Fruit fly (Drosophila melanogaster) whole organism, adult: ENCODE results near the gene Ugt35A1.

ENCODE experiments used
- CG11617 ChIP-seq: fragments of 200-800 bp; sonication (Bioruptor generic); optimal IDR thresholded peaks from 2 replicates; lab custom pipeline; 2017; ENCODE audit warnings: mild to moderate bottlenecking, missing biosample characterization, missing genetic modification reagents, missing genetic modification characterization
- CG12768 ChIP-seq: fragments of 200-800 bp; sonication (Bioruptor generic); optimal IDR thresholded peaks from 2 replicates; lab custom pipeline; 2017; ENCODE audit warnings: missing biosample characterization, missing genetic modification characterization, mild to moderate bottlenecking, moderate library complexity, missing genetic modification reagents
- CG14711 ChIP-seq: fragments of 200-800 bp; sonication (Bioruptor generic); optimal IDR thresholded peaks from 2 replicates; lab custom pipeline; 2018; ENCODE audit warnings: missing biosample characterization, mild to moderate bottlenecking, missing genetic modification characterization, moderate library complexity
- CG1620 ChIP-seq: fragments of 200-800 bp; sonication (Bioruptor generic); optimal IDR thresholded peaks from 2 replicates; lab custom pipeline; 2016; ENCODE audit warnings: missing biosample characterization, missing genetic modification characterization
- CG33017 ChIP-seq: fragments of 200-800 bp; sonication (Bioruptor generic); optimal IDR thresholded peaks from 2 replicates; lab custom pipeline; 2018; ENCODE audit warnings: missing biosample characterization, mild to moderate bottlenecking, missing genetic modification characterization, moderate library complexity
- CG5204 ChIP-seq: fragments of 200-800 bp; sonication (Bioruptor generic); optimal IDR thresholded peaks from 2 replicates; lab custom pipeline; 2016; ENCODE audit warnings: missing biosample characterization, missing genetic modification characterization
- CG7045 ChIP-seq: fragments of 200-800 bp; sonication (Bioruptor generic); optimal IDR thresholded peaks from 2 replicates; lab custom pipeline; 2017; ENCODE audit warnings: missing biosample characterization, mild to moderate bottlenecking, missing genetic modification characterization
- CG7101 ChIP-seq: fragments of 200-800 bp; sonication (Bioruptor generic); optimal IDR thresholded peaks from 2 replicates; lab custom pipeline; 2018; ENCODE audit warnings: missing biosample characterization, mild to moderate bottlenecking, missing genetic modification characterization, moderate library complexity
- Clk ChIP-seq: fragments of 200-800 bp; sonication (Bioruptor generic); optimal IDR thresholded peaks from 2 replicates; lab custom pipeline; 2017; ENCODE audit warnings: missing biosample characterization, missing genetic modification characterization
- Crg-1 ChIP-seq: fragments of 200-800 bp; sonication (Bioruptor generic); optimal IDR thresholded peaks from 2 replicates; lab custom pipeline; 2016; ENCODE audit warnings: missing biosample characterization, missing genetic modification characterization
- Hr96 ChIP-seq: fragments of 200-800 bp; sonication (Bioruptor generic); optimal IDR thresholded peaks from 2 replicates; lab custom pipeline; 2016; ENCODE audit warnings: missing biosample characterization, missing genetic modification characterization
- Mnt ChIP-seq: fragments of 200-800 bp; sonication (Bioruptor generic); optimal IDR thresholded peaks from 2 replicates; lab custom pipeline; 2016; ENCODE audit warnings: missing biosample characterization, mild to moderate bottlenecking, missing genetic modification characterization
- bab1 ChIP-seq: fragments of 200-800 bp; sonication (Bioruptor generic); optimal IDR thresholded peaks from 3 replicates; lab custom pipeline; 2019; ENCODE audit warnings: missing biosample characterization, mild to moderate bottlenecking, missing genetic modification characterization, moderate library complexity
- cic ChIP-seq: fragments of 200-800 bp; sonication (Bioruptor generic); optimal IDR thresholded peaks from 2 replicates; lab custom pipeline; 2017; ENCODE audit warnings: missing biosample characterization, mild to moderate bottlenecking, missing genetic modification characterization, moderate library complexity
- cnc ChIP-seq, 2 experiments: fragments of >200 bp; optimal IDR thresholded peaks; 2 replicates each; lab custom pipeline; 2017
- kay ChIP-seq: fragments of 200-800 bp; sonication (Bioruptor generic); peaks from one replicate; lab custom pipeline; 2016; ENCODE audit warnings: missing biosample characterization, missing genetic modification characterization, borderline replicate concordance
- ovo ChIP-seq: fragments of 200-800 bp; sonication (Bioruptor generic); optimal IDR thresholded peaks from 2 replicates; lab custom pipeline; 2016; ENCODE audit warnings: missing biosample characterization, missing genetic modification characterization
- pad ChIP-seq: fragments of 200-800 bp; sonication (Bioruptor generic); optimal IDR thresholded peaks from 3 replicates; lab custom pipeline; 2017; ENCODE audit warnings: missing biosample characterization, missing genetic modification characterization, mild to moderate bottlenecking, moderate library complexity, missing genetic modification reagents
- tj ChIP-seq: fragments of 200-800 bp; sonication (Bioruptor generic); optimal IDR thresholded peaks from 3 replicates; lab custom pipeline; 2017; ENCODE audit warnings: missing biosample characterization, mild to moderate bottlenecking, missing genetic modification characterization, moderate library complexity
- toe ChIP-seq: fragments of 200-800 bp; sonication (Bioruptor generic); optimal IDR thresholded peaks from 2 replicates; lab custom pipeline; 2016; ENCODE audit warnings: missing biosample characterization, missing genetic modification characterization

The Ugt35A1 gene

dm6 chr3R:11211291-11212061 lies 39.0 kb upstream of the Ugt35A1 start:
- peak; percentile 55 for TF ChIP-seq bab1 (GFP tag; lab: Kevin White, UChicago)
- peak; percentile 49 for TF ChIP-seq CG33017 (tag; lab: Kevin White, UChicago)
- TF ChIP-seq Clk (GFP tag; lab: Kevin White, UChicago) = no peak
- no peak for TF ChIP-seq CG5204 (GFP tag; lab: Kevin White, UChicago)
- TF ChIP-seq CG7101 = peak; percentile 68
- no peak for TF ChIP-seq cnc (optimal IDR thresholded peaks at IDR 0.05; lab: Kevin White, UChicago)
- no peak for TF ChIP-seq kay (GFP tag; lab: Kevin White, UChicago)
- peak; percentile 62 for TF ChIP-seq CG14711 (tag; lab: Kevin White, UChicago)
- peak; percentile 87 for TF ChIP-seq ovo
- peak; percentile 44 for TF ChIP-seq CG7045 (GFP tag; lab: Kevin White, UChicago)
- peak; percentile 67 for TF ChIP-seq Hr96 (GFP tag; lab: Kevin White, UChicago)
- peak; percentile 58 for TF ChIP-seq pad (GFP tag; lab: Kevin White, UChicago)
- TF ChIP-seq Crg-1 (GFP tag; lab: Kevin White, UChicago) = peak; percentile 40
- peak; percentile 95 for TF ChIP-seq Mnt (GFP tag; lab: Kevin White, UChicago)
- peak; percentile 72 for TF ChIP-seq toe (GFP tag; lab: Kevin White, UChicago)
- TF ChIP-seq tj (GFP tag; lab: Kevin White, UChicago) = peak; percentile 75
- TF ChIP-seq cic (GFP tag; lab: Kevin White, UChicago) = peak; percentile 61
- peak; percentile 68 for TF ChIP-seq CG12768 (GFP tag; lab: Kevin White, UChicago)
- peak; percentile 69 for TF ChIP-seq CG11617 (GFP tag; lab: Kevin White, UChicago)
- peak; percentile 61 for TF ChIP-seq CG1620 (GFP tag; lab: Kevin White, UChicago)

- peak; percentile 92 for TF ChIP-seq Mnt (GFP tag; lab: Kevin White, UChicago)
- peak; percentile 42 for TF ChIP-seq pad (GFP tag; lab: Kevin White, UChicago)
- TF ChIP-seq cic (GFP tag; lab: Kevin White, UChicago) = peak; percentile 69
- peak; percentile 90 for TF ChIP-seq CG11617 (GFP tag; lab: Kevin White, UChicago)
- TF ChIP-seq toe (GFP tag; lab: Kevin White, UChicago) = peak; percentile 77
- TF ChIP-seq CG7045 (GFP tag; lab: Kevin White, UChicago) = peak; percentile 48
- no peak for TF ChIP-seq cnc (optimal IDR thresholded peaks at IDR 0.05; lab: Kevin White, UChicago)
- TF ChIP-seq CG33017 (tag; lab: Kevin White, UChicago) = peak; percentile 37
- TF ChIP-seq CG1620 (GFP tag; lab: Kevin White, UChicago) = peak; percentile 51
- TF ChIP-seq Hr96 (GFP tag; lab: Kevin White, UChicago) = peak; percentile 77
- TF ChIP-seq kay (GFP tag; lab: Kevin White, UChicago) = no peak
- TF ChIP-seq CG12768 (GFP tag; lab: Kevin White, UChicago) = peak; percentile 44
- peak; percentile 48 for TF ChIP-seq bab1 (GFP tag; lab: Kevin White, UChicago)
- no peak for TF ChIP-seq CG5204 (GFP tag; lab: Kevin White, UChicago)
- peak; percentile 36 for TF ChIP-seq CG14711 (tag; lab: Kevin White, UChicago)
- TF ChIP-seq CG7101 = peak; percentile 68
- peak; percentile 32 for TF ChIP-seq tj (GFP tag; lab: Kevin White, UChicago)
- no peak for TF ChIP-seq Clk (GFP tag; lab: Kevin White, UChicago)
- TF ChIP-seq Crg-1 (GFP tag; lab: Kevin White, UChicago) = peak; percentile 33
- peak; percentile 74 for TF ChIP-seq ovo
These were observed 37.4 kb upstream of the Ugt35A1 start, which contains the start of the genes SdhC and Tctp for dm6 chr3R:11209801-11210402. SdhC (minus strand) TSS chr3R:11209849. Tctp (plus strand) TSS chr3R:11210247.

dm6 chr3R:11208766-11209331 lies 36.4 kb upstream of the Ugt35A1 start:
- peak; percentile 18 for TF ChIP-seq Mnt (GFP tag; lab: Kevin White, UChicago)
- TF ChIP-seq bab1 (GFP tag; lab: Kevin White, UChicago) = peak; percentile 48
- TF ChIP-seq cnc (optimal IDR thresholded peaks at IDR 0.05; lab: Kevin White, UChicago) = no peak
- peak; percentile 44 for TF ChIP-seq cic (GFP tag; lab: Kevin White, UChicago)

- TF ChIP-seq CG1620 (GFP tag; lab: Kevin White, UChicago) = no peak
- no peak for TF ChIP-seq Clk (GFP tag; lab: Kevin White, UChicago)
- TF ChIP-seq cic (GFP tag; lab: Kevin White, UChicago) = no peak
- TF ChIP-seq pad (GFP tag; lab: Kevin White, UChicago) = no peak
- TF ChIP-seq ovo = no peak
- no peak for TF ChIP-seq CG5204 (GFP tag; lab: Kevin White, UChicago)
- TF ChIP-seq toe (GFP tag; lab: Kevin White, UChicago) = no peak
- peak; percentile 50 for TF ChIP-seq CG7101
- TF ChIP-seq CG33017 (tag; lab: Kevin White, UChicago) = peak; percentile 46
- TF ChIP-seq CG14711 (tag; lab: Kevin White, UChicago) = no peak
- TF ChIP-seq kay (GFP tag; lab: Kevin White, UChicago) = no peak
- peak; percentile 42 for TF ChIP-seq CG11617 (GFP tag; lab: Kevin White, UChicago)
- TF ChIP-seq CG7045 (GFP tag; lab: Kevin White, UChicago) = no peak
- no peak for TF ChIP-seq Hr96 (GFP tag; lab: Kevin White, UChicago)
- no peak for TF ChIP-seq Mnt (GFP tag; lab: Kevin White, UChicago)
- TF ChIP-seq Crg-1 (GFP tag; lab: Kevin White, UChicago) = no peak
- no peak for TF ChIP-seq cnc (optimal IDR thresholded peaks at IDR 0.05; lab: Kevin White, UChicago)
- TF ChIP-seq bab1 (GFP tag; lab: Kevin White, UChicago) = no peak
- TF ChIP-seq tj (GFP tag; lab: Kevin White, UChicago) = no peak
- TF ChIP-seq CG12768 (GFP tag; lab: Kevin White, UChicago) = no peak
These were observed 28.5 kb upstream of the Ugt35A1 start for dm6 chr3R:11200885-11201421.
